Fruit fly (Drosophila melanogaster) whole organism, embryonic: Measurements from ENCODE around the gene CG33090.

Experiments used
- Atf6 ChIP-seq: fragments of 200-800 bp; sonication (Bioruptor generic); IDR thresholded peaks from 2 replicates; pipeline ENCODE4 v1.3.6; 2022; ENCODE audit warnings: missing biosample characterization, missing genetic modification characterization
- CG3995 ChIP-seq: fragments of 200-800 bp; sonication (Bioruptor generic); optimal IDR thresholded peaks from 3 replicates; lab custom pipeline; 2016; ENCODE audit warnings: missing biosample characterization, missing genetic modification characterization
- CG8089 ChIP-seq: fragments of 200-800 bp; sonication (Bioruptor generic); optimal IDR thresholded peaks from 3 replicates; lab custom pipeline; 2016; ENCODE audit warnings: missing biosample characterization, missing genetic modification characterization
- Dbx ChIP-seq: fragments of 200-800 bp; sonication (Bioruptor generic); IDR thresholded peaks from 3 replicates; pipeline ENCODE4 v1.3.6; 2022; ENCODE audit warnings: missing biosample characterization, missing genetic modification characterization
- dmrt99B ChIP-seq: fragments of 200-800 bp; sonication (Bioruptor generic); optimal IDR thresholded peaks from 2 replicates; lab custom pipeline; 2018; ENCODE audit warnings: missing biosample characterization, mild to moderate bottlenecking, missing genetic modification characterization, moderate library complexity
- esg ChIP-seq: fragments of 200-800 bp; sonication (Bioruptor generic); conservative IDR thresholded peaks from 2 replicates; pipeline ENCODE4 v1.3.6; 2022; ENCODE audit warnings: missing biosample characterization, missing genetic modification characterization
- gsb-n ChIP-seq: fragments of 200-800 bp; sonication (Bioruptor generic); optimal IDR thresholded peaks from 3 replicates; lab custom pipeline; 2018; ENCODE audit warnings: missing biosample characterization, mild to moderate bottlenecking, missing genetic modification characterization
- stwl ChIP-seq: fragments of 200-800 bp; sonication (Bioruptor generic); optimal IDR thresholded peaks from 3 replicates; lab custom pipeline; 2018; ENCODE audit warnings: missing biosample characterization, mild to moderate bottlenecking, missing genetic modification characterization, moderate library complexity

DNA sequence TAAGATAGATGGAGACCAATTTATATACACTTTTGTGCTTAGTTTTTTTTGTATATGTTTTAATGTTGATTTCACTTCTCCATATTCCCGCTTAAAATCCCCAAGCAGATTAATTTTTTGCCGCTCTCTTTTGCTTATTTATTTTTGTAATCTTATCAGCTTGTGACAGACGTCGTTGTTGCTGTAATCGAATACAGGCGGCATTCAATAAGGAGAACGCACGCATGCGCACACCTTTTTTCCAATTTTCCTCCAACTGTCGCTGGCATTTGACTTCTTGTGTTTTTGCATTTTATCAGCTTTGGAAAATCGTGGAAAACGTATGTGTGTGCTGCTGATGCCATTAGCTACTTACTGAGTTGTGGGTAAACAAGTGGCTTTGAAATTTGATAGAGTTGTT is 49.3 kb upstream of the CG33090 start:
- TF ChIP-seq stwl (tag; lab: Kevin White, UChicago) (no peak), esg (GFP tag; lab: Robert Waterston, UW) (no peak), Dbx (no peak), CG3995 (GFP tag; lab: Kevin White, UChicago) (no peak), gsb-n (no peak), CG8089 (no peak), dmrt99B (tag; lab: Kevin White, UChicago) (no peak), Atf6 (GFP tag; lab: Robert Waterston, UW) (no peak)
